Fruit fly (Drosophila melanogaster): Measurements from ENCODE around the gene crb.

dm6 chr3R:24359957-24360356 lies 65.1 kb downstream of the crb start, which contains the start of gene CG18528:
- TF ChIP-seq CG17361 (GFP tag; IDR thresholded peaks at IDR 0.05) (no peak), CG14441 (GFP tag; IDR thresholded peaks at IDR 0.05) (no peak), psq (GFP tag; optimal IDR thresholded peaks at IDR 0.05) (no peak), onecut (GFP tag; IDR thresholded peaks at IDR 0.05) (no peak), p53 (GFP tag; optimal IDR thresholded peaks at IDR 0.05) (no peak)

Measured in whole organism, embryonic.